Fruit fly (Drosophila melanogaster): Measurements from ENCODE around the gene CG14664.

DNA sequence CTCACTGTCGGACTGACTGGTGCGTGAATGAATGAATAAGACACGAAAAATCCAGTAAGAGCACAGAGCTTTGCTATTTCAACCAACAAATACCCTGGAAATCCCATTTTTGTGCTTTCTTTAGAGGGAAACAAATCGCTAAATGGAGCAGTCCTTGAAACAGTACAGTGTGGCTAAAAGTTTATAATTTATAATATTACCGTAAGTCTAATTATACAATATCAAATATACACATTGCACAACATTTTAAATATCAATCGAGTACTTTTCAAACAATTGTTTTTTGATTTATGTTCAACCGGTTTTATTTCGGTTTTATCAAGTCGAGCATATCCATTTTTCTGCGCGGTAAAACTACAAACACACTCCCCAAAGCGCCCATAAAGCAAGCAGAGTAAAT, 30.7 kb upstream of the CG14664 start:
- TF ChIP-seq psq (GFP tag; optimal IDR thresholded peaks at IDR 0.05) (no peak), CG32264 (GFP tag; optimal IDR thresholded peaks at IDR 0.05) (no peak), OdsH (GFP tag; optimal IDR thresholded peaks at IDR 0.05) (no peak), Abd-B (GFP tag; optimal IDR thresholded peaks at IDR 0.05) (no peak), ey (GFP tag; optimal IDR thresholded peaks at IDR 0.05) (no peak), usp (GFP tag; optimal IDR thresholded peaks at IDR 0.05) (no peak), h (GFP tag; optimal IDR thresholded peaks at IDR 0.05) (no peak)

Measured in whole organism, wandering third instar larva.